Worm (Caenorhabditis elegans) whole organism, L4 larva: Measurements from ENCODE around the gene Y67D2.2.

Experiments used
- F26F4.8 ChIP-seq: fragments of 200-800 bp; sonication (Bioruptor generic); conservative IDR thresholded peaks from 2 replicates; pipeline ENCODE4 v1.3.6; 2022; ENCODE audit warnings: missing genetic modification characterization, missing compliant biosample characterization
- F37D6.2 ChIP-seq: sonication (generic microtip); optimal IDR thresholded peaks from 2 replicates; lab custom pipeline; 2016; ENCODE audit warnings: mild to moderate bottlenecking, missing genetic modification characterization, missing compliant biosample characterization
- F49E8.2 ChIP-seq: sonication (generic microtip); optimal IDR thresholded peaks from 2 replicates; lab custom pipeline; 2016; ENCODE audit warnings: missing compliant biosample characterization, mild to moderate bottlenecking, missing genetic modification characterization, borderline replicate concordance
- T26A8.4 ChIP-seq: fragments of 200-800 bp; sonication (Bioruptor generic); IDR thresholded peaks from 2 replicates; pipeline ENCODE4 v1.3.6; 2022; ENCODE audit warnings: missing genetic modification characterization, missing compliant biosample characterization
- Y48G9A.11 ChIP-seq: fragments of 200-800 bp; sonication (Bioruptor generic); IDR thresholded peaks from 2 replicates; pipeline ENCODE4 v1.3.6; 2022; ENCODE audit warnings: missing genetic modification reagents, missing genetic modification characterization, missing compliant biosample characterization
- Y75B8A.6 ChIP-seq: fragments of 200-800 bp; sonication (Bioruptor generic); IDR thresholded peaks from 2 replicates; pipeline ENCODE4 v1.3.6; 2022; ENCODE audit warnings: missing genetic modification reagents, missing genetic modification characterization, missing compliant biosample characterization
- ZK337.2 ChIP-seq: fragments of 200-800 bp; sonication (Bioruptor generic); IDR thresholded peaks from 2 replicates; pipeline ENCODE4 v1.3.6; 2022; ENCODE audit warnings: missing genetic modification reagents, missing genetic modification characterization, missing compliant biosample characterization
- ZK546.5 ChIP-seq, 2 experiments: sonication (generic microtip); optimal IDR thresholded peaks; 2 replicates each; lab custom pipeline; 2017; ENCODE audit warnings: missing biosample characterization in 2 of 2, missing genetic modification characterization in 2 of 2
- arid-1 ChIP-seq: fragments of 200-800 bp; sonication (Bioruptor generic); conservative IDR thresholded peaks from 2 replicates; pipeline ENCODE4 v1.3.6; 2022; ENCODE audit warnings: missing genetic modification reagents, missing genetic modification characterization, missing compliant biosample characterization
- cey-2 ChIP-seq: sonication (generic microtip); optimal IDR thresholded peaks from 3 replicates; lab custom pipeline; 2017; ENCODE audit warnings: missing genetic modification characterization, mild to moderate bottlenecking, missing compliant biosample characterization, antibody characterized with exemption, borderline replicate concordance; ENCODE audit not compliant: insufficient read depth
- daf-16 ChIP-seq, 3 experiments: sonication (generic microtip); optimal IDR thresholded peaks; 2 replicates each; lab custom pipeline; 2016 to 2017; ENCODE audit warnings: missing genetic modification characterization in 3 of 3, missing genetic modification reagents in 3 of 3, mild to moderate bottlenecking in 2 of 3, missing compliant biosample characterization in 2 of 3, missing biosample characterization in 1 of 3, moderate library complexity in 1 of 3
- dmd-6 ChIP-seq: fragments of 200-800 bp; sonication (Bioruptor generic); IDR thresholded peaks from 2 replicates; pipeline ENCODE4 v1.3.6; 2022; ENCODE audit warnings: missing genetic modification reagents, missing genetic modification characterization, missing compliant biosample characterization
- dmd-8 ChIP-seq: fragments of 200-800 bp; sonication (Bioruptor generic); IDR thresholded peaks from 2 replicates; pipeline ENCODE4 v1.3.6; 2022; ENCODE audit warnings: missing genetic modification characterization, missing compliant biosample characterization
- dpl-1 ChIP-seq: fragments of 150-350 bp; optimal IDR thresholded peaks from 2 replicates; lab custom pipeline; 2014; ENCODE audit warnings: missing biosample characterization, missing genetic modification reagents, missing genetic modification characterization
- hmg-1.1 ChIP-seq: fragments of 200-800 bp; sonication (Bioruptor generic); IDR thresholded peaks from 2 replicates; pipeline ENCODE4 v1.3.6; 2022; ENCODE audit warnings: missing genetic modification reagents, missing genetic modification characterization, missing compliant biosample characterization
- lin-13 ChIP-seq: fragments of 150-350 bp; optimal IDR thresholded peaks from 2 replicates; lab custom pipeline; 2014; ENCODE audit warnings: missing biosample characterization, missing genetic modification reagents, missing genetic modification characterization
- lin-29 ChIP-seq: fragments of 200-800 bp; sonication (Bioruptor generic); IDR thresholded peaks from 2 replicates; pipeline ENCODE4 v1.3.6; 2022; ENCODE audit warnings: missing genetic modification reagents, missing genetic modification characterization, missing compliant biosample characterization
- lin-38 ChIP-seq: fragments of 200-800 bp; sonication (Bioruptor generic); IDR thresholded peaks from 2 replicates; pipeline ENCODE4 v1.3.6; 2022; ENCODE audit warnings: missing genetic modification reagents, missing genetic modification characterization, missing compliant biosample characterization
- lsy-2 ChIP-seq, 2 experiments: fragments of 150-350 bp in 1 of 2; sonication (generic microtip) in 1 of 2; optimal IDR thresholded peaks; 2 replicates each; lab custom pipeline; 2014 to 2017; ENCODE audit warnings: missing biosample characterization in 2 of 2, missing genetic modification characterization in 2 of 2
- mdl-1 ChIP-seq, 2 experiments: fragments of 150-350 bp in 1 of 2; sonication (generic microtip) in 1 of 2; optimal IDR thresholded peaks; 2 replicates each; lab custom pipeline; 2014 to 2017; ENCODE audit warnings: missing biosample characterization in 2 of 2, missing genetic modification characterization in 2 of 2
- mep-1 ChIP-seq: fragments of 150-350 bp; sonication (generic microtip); optimal IDR thresholded peaks from 3 replicates; lab custom pipeline; 2014; ENCODE audit warnings: missing biosample characterization, missing genetic modification characterization
- mes-2 ChIP-seq: sonication (generic microtip); optimal IDR thresholded peaks from 2 replicates; lab custom pipeline; 2016; ENCODE audit warnings: missing genotype, mild to moderate bottlenecking, missing genetic modification characterization, missing compliant biosample characterization; ENCODE audit not compliant: poor library complexity, severe bottlenecking
- mxl-2 ChIP-seq: fragments of 200-800 bp; sonication (Bioruptor generic); conservative IDR thresholded peaks from 2 replicates; pipeline ENCODE4 v1.3.6; 2022; ENCODE audit warnings: missing genetic modification reagents, missing genetic modification characterization, missing compliant biosample characterization
- nhr-11 ChIP-seq: fragments of 150-350 bp; optimal IDR thresholded peaks from 2 replicates; lab custom pipeline; 2014; ENCODE audit warnings: missing biosample characterization, missing genetic modification characterization
- nhr-48 ChIP-seq: sonication (generic microtip); optimal IDR thresholded peaks from 2 replicates; lab custom pipeline; 2016; ENCODE audit warnings: mild to moderate bottlenecking, missing genetic modification characterization, missing compliant biosample characterization
- nhr-6 ChIP-seq: fragments of 150-350 bp; optimal IDR thresholded peaks from 2 replicates; lab custom pipeline; 2014; ENCODE audit warnings: missing biosample characterization, missing genetic modification characterization
- nhr-76 ChIP-seq: fragments of 150-350 bp; optimal IDR thresholded peaks from 2 replicates; lab custom pipeline; 2014; ENCODE audit warnings: missing biosample characterization, missing genetic modification characterization
- nhr-77 ChIP-seq: fragments of 150-350 bp; optimal IDR thresholded peaks from 2 replicates; lab custom pipeline; 2014; ENCODE audit warnings: missing biosample characterization, missing genetic modification characterization
- pha-4 ChIP-seq, 2 experiments: fragments of 150-350 bp in 1 of 2; fragments of 200-800 bp in 1 of 2; sonication (Bioruptor generic) in 1 of 2; IDR thresholded peaks in 1 of 2; optimal IDR thresholded peaks in 1 of 2; 2 replicates each; pipeline versions ENCODE4 v1.3.6 to Lab custom; 2014 to 2022; ENCODE audit warnings: missing genetic modification characterization in 2 of 2, missing genetic modification reagents in 2 of 2, missing biosample characterization in 1 of 2, missing compliant biosample characterization in 1 of 2
- rbr-2 ChIP-seq: sonication (generic microtip); optimal IDR thresholded peaks from 2 replicates; lab custom pipeline; 2016; ENCODE audit warnings: missing genotype, missing genetic modification characterization, missing compliant biosample characterization
- spr-1 ChIP-seq: sonication (generic microtip); optimal IDR thresholded peaks from 2 replicates; lab custom pipeline; 2016; ENCODE audit warnings: mild to moderate bottlenecking, missing genetic modification characterization, missing compliant biosample characterization
- spr-3 ChIP-seq: fragments of 200-800 bp; sonication (Bioruptor generic); optimal IDR thresholded peaks from 2 replicates; lab custom pipeline; 2018; ENCODE audit warnings: mild to moderate bottlenecking, missing genetic modification characterization, missing compliant biosample characterization
- tra-1 ChIP-seq: fragments of 200-800 bp; sonication (Bioruptor generic); IDR thresholded peaks from 2 replicates; pipeline ENCODE4 v1.3.6; 2022; ENCODE audit warnings: missing genetic modification reagents, missing genetic modification characterization, missing compliant biosample characterization
- unc-62 ChIP-seq, 3 experiments: fragments of 150-350 bp in 1 of 3; sonication (generic microtip); optimal IDR thresholded peaks in 2 of 3; peaks in 1 of 3; 1 replicate in 1 of 3; 2 replicates in 2 of 3; lab custom pipeline; 2014 to 2017; ENCODE audit warnings: missing biosample characterization in 3 of 3, missing genetic modification characterization in 3 of 3, missing genetic modification reagents in 3 of 3, missing genotype in 1 of 3
- vab-7 ChIP-seq: fragments of 200-800 bp; sonication (Bioruptor generic); IDR thresholded peaks from 2 replicates; pipeline ENCODE4 v1.3.6; 2022; ENCODE audit warnings: missing genetic modification reagents, missing genetic modification characterization, missing compliant biosample characterization

Gene Y67D2.2

DNA sequence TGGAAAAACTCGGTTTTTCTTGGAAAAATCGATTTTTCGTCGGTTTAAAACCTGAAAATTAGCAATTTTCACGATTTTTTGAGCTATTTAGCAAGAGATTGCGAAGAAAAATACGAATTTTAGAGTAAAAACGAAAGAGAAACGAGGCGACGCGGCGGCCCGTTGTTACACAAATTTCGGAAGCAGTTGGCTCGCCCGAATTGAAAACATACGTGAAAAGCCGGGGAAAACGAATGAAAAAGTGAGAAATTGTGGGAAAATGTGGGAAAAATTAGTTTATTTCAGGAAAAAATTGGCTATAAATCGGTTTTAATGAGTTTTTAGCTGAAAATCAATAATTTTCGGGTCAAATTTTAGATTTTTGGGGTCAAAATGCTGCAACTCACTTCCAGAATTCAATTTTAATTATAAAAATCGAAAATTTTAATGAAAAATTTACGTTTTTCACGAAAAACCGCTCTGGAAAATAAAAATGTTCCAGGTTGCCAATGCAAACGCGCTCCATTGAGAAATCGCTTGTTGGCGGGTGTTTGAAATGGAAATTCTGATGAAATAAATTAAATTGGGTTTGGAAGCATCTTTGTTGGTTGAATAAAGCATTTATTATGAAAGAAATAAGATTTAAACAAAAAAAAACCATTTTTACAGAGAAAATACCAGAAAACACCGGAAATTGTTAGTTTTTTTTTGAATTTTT, 25.7 kb upstream of the Y67D2.2 start, which contains the start of gene snf-6 (continued):
- TF ChIP-seq lin-38 (GFP tag; lab: Robert Waterston, UW) (peak; percentile 96), spr-3 (GFP tag; lab: Kevin White, UChicago) (no peak), hmg-1.1 (GFP tag; lab: Robert Waterston, UW) (0 out of 2 replicates have a peak, but pooled peaks have one; percentile 11), rbr-2 (no peak), nhr-6 (peak; percentile 15), Y75B8A.6 (GFP tag; lab: Robert Waterston, UW) (no peak), nhr-77 (peak; percentile 10), mep-1 (tag; lab: Kevin White, UChicago) (peak; percentile 16)
- TF ChIP-seq, all 104 proteins: peak for 10

DNA sequence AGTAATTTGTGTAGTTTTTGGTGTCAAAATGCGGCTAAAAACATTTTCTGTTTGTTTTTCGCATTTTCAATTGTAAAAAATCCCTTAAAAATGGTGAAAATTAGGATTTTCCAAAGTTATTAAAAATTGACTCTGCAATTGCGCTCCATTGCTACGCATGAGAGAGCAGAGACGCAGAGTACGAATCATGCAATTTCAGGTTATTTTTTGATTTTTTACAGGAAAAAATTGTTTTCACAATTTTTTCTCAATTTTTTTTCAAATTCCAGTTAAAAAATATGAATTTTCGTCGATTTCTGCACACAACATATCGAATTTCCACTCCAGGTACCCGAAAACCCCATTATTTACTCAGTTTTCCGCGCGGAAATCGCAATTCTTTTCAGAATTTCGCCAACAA, 25.0 kb upstream of the Y67D2.2 start, which contains the start of gene mtg-1:
TSS of gene mtg-1 (plus strand) at position 160 of the 400 bp plus-strand sequence.
- TF ChIP-seq pha-4 (GFP tag; IDR thresholded peaks at IDR 0.05; lab: Robert Waterston, UW) (no peak), pha-4 (tag; optimal IDR thresholded peaks at IDR 0.05; lab: Kevin White, UChicago) (no peak), Y48G9A.11 (GFP tag; lab: Robert Waterston, UW) (no peak), dmd-8 (GFP tag; lab: Robert Waterston, UW) (no peak), dpl-1 (GFP tag; lab: Kevin White, UChicago) (peak; percentile 23), ZK337.2 (no peak), lin-38 (GFP tag; lab: Robert Waterston, UW) (peak; percentile 97), nhr-48 (tag; lab: Kevin White, UChicago) (no peak), lin-29 (no peak), vab-7 (no peak), ZK546.5 (tag; optimal IDR thresholded peaks at IDR 0.05; lab: Kevin White, UChicago) (no peak), F37D6.2 (no peak), lsy-2 (tag; optimal IDR thresholded peaks at IDR 0.05; lab: Kevin White, UChicago) (peak in 1 of 2 experiments; percentile 65), nhr-11 (no peak), lin-13 (GFP tag; lab: Kevin White, UChicago) (peak; percentile 46), T26A8.4 (GFP tag; lab: Robert Waterston, UW) (no peak), tra-1 (GFP tag; lab: Robert Waterston, UW) (no peak), cey-2 (no peak), daf-16 (GFP tag; optimal IDR thresholded peaks at IDR 0.05; lab: Kevin White, UChicago) (no peak), daf-16 (tag; optimal IDR thresholded peaks at IDR 0.05; lab: Kevin White, UChicago) (no peak), F26F4.8 (GFP tag; lab: Robert Waterston, UW) (no peak), nhr-76 (no peak), F49E8.2 (tag; lab: Kevin White, UChicago) (no peak), mes-2 (peak; percentile 70), mdl-1 (tag; optimal IDR thresholded peaks at IDR 0.05; lab: Kevin White, UChicago) (no peak)

DNA sequence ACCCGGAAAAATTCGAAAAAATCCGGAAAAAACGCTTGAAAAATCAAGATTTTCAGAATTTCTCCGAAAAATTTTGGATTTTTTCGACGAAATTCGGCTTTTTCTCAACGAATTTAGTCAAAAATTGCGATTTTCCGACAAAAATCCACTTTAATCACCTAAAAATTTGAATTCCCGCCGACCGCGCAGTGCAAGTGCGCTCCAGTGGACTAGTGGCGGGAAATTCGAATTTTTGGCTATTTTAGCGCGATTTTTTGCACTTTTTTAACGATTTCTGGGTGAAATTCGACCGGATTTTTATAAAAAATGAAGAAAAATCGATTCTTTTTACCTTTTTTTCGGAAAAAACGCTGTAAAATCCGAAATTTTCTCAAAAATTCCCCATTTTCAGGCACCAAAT, 24.2 kb upstream of the Y67D2.2 start:
- TF ChIP-seq lin-38 (GFP tag; lab: Robert Waterston, UW) (peak; percentile 80), F49E8.2 (tag; lab: Kevin White, UChicago) (no peak)

DNA sequence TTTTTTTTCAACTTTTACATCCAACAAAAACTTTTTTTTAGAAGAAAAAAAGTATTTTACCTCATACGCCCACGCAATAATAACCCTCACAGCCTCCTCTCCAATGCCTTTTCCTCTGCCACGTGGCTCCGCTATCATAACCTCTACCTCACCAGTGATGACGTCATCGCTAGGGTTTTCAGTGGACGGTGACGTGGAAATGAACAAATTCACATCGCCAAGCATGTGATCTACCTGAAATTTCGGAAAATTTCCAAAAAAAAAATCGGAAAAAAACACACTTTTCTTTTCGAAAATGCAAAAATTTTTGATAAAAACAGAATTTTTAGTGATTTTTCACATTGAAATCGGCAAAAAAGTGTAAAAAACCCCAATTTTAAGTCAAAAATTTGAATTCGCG, 19.2 kb upstream of the Y67D2.2 start:
- no peak for TF ChIP-seq F49E8.2 (tag; lab: Kevin White, UChicago)
- peak in 1 of 2 experiments; percentile 53 for TF ChIP-seq unc-62 (GFP tag; optimal IDR thresholded peaks at IDR 0.05 in 1 of 2; lab: Kevin White, UChicago)
- no peak for TF ChIP-seq unc-62 (tag; optimal IDR thresholded peaks at IDR 0.05; lab: Kevin White, UChicago)
- TF ChIP-seq dmd-8 (GFP tag; lab: Robert Waterston, UW), result no peak
- TF ChIP-seq mxl-2, result no peak
- no peak for TF ChIP-seq arid-1 (GFP tag; lab: Robert Waterston, UW)
- no peak for TF ChIP-seq spr-1
- TF ChIP-seq dmd-6 (GFP tag; lab: Robert Waterston, UW), result no peak
